Worm (Caenorhabditis elegans): ENCODE results near the gene ZC239.17.
"Not testable (repeated sequence)": the region's sequence is repeated elsewhere in the genome, so short reads cannot be mapped to it uniquely, and the experiment has no call there.

ZC239.17 gene

ce11 chrII:3183300-3183840, 42.3 kb downstream of the ZC239.17 start, which contains the start of the genes Y27F2A.6 and Y27F2A.8:
Gene Y27F2A.6 (minus strand): TSS chrII:3183400.
Gene Y27F2A.8 (plus strand): TSS chrII:3183790.
- not testable (repeated sequence) for TF ChIP-seq dmd-8 (GFP tag; IDR thresholded peaks at IDR 0.05); dmd-6 (GFP tag; IDR thresholded peaks at IDR 0.05); aha-1 (tag)

- TF ChIP-seq attf-4, snpc-4, ZK546.5 (tag; optimal IDR thresholded peaks at IDR 0.05): not testable (repeated sequence)
These were observed 48.0 kb downstream of the ZC239.17 start, which contains the start of gene sri-40 for ce11 chrII:3177663-3178062. Gene sri-40 (plus strand): TSS chrII:3177963.

Measured in whole organism, L4 larva.